Fruit fly (Drosophila melanogaster): ENCODE results near the gene CG16782.

CG16782 gene

dm6 chrX:3427614-3427965, 32.5 kb downstream of the CG16782 start (continued):
- TF ChIP-seq Ssrp (tag; optimal IDR thresholded peaks at IDR 0.05) (peak; percentile 86), CG16813 (GFP tag; IDR thresholded peaks at IDR 0.05; ENCODE audit: partially characterized antibody) (no peak), Myb (GFP tag; optimal IDR thresholded peaks at IDR 0.05) (peak; percentile 51), luna (GFP tag; optimal IDR thresholded peaks at IDR 0.05) (no peak), nau (GFP tag; optimal IDR thresholded peaks at IDR 0.05) (no peak), CG13287 (GFP tag; IDR thresholded peaks at IDR 0.05; ENCODE audit: partially characterized antibody) (no peak), gce (GFP tag; IDR thresholded peaks at IDR 0.05) (no peak), chm (GFP tag; IDR thresholded peaks at IDR 0.05) (peak; percentile 84), sna (GFP tag; IDR thresholded peaks at IDR 0.05; ENCODE audit: partially characterized antibody) (no peak), CG11504 (tag; optimal IDR thresholded peaks at IDR 0.05) (peak; percentile 66), CTCF (GFP tag; optimal IDR thresholded peaks at IDR 0.05) (no peak), Deaf1 (tag; optimal IDR thresholded peaks at IDR 0.05) (no peak), CG6854 (GFP tag; optimal IDR thresholded peaks at IDR 0.05) (no peak), CG30403 (GFP tag; optimal IDR thresholded peaks at IDR 0.05) (peak; percentile 85), tin (GFP tag; optimal IDR thresholded peaks at IDR 0.05) (peak; percentile 58), slbo (GFP tag; IDR thresholded peaks at IDR 0.05) (peak; percentile 64), CG15011 (GFP tag; optimal IDR thresholded peaks at IDR 0.05) (peak; percentile 10), al (GFP tag; IDR thresholded peaks at IDR 0.05) (0 out of 2 replicates have a peak, but pooled peaks have one; percentile 38), mirr (GFP tag; optimal IDR thresholded peaks at IDR 0.05) (no peak), NFAT (GFP tag; IDR thresholded peaks at IDR 0.05) (no peak), CG9797 (GFP tag; optimal IDR thresholded peaks at IDR 0.05) (no peak), YL-1 (GFP tag; optimal IDR thresholded peaks at IDR 0.05) (no peak), CG30020 (tag; optimal IDR thresholded peaks at IDR 0.05) (no peak), ranshi (GFP tag; IDR thresholded peaks at IDR 0.05) (peak; percentile 60), nerfin-1 (tag; optimal IDR thresholded peaks at IDR 0.05) (peak; percentile 27), hbn (GFP tag; IDR thresholded peaks at IDR 0.05; ENCODE audit: partially characterized antibody) (no peak), CG10462 (GFP tag; optimal IDR thresholded peaks at IDR 0.05) (peak; percentile 72), CG8089 (GFP tag; optimal IDR thresholded peaks at IDR 0.05) (peak; percentile 68), hkb (optimal IDR thresholded peaks at IDR 0.05) (no peak), hkb (GFP tag; IDR thresholded peaks at IDR 0.05) (peak; percentile 63), wor (GFP tag; IDR thresholded peaks at IDR 0.05) (peak; percentile 68), MESR4 (GFP tag; optimal IDR thresholded peaks at IDR 0.05) (no peak), sc (optimal IDR thresholded peaks at IDR 0.05) (no peak), sc (GFP tag; optimal IDR thresholded peaks at IDR 0.05) (peak; percentile 30), H15 (GFP tag; IDR thresholded peaks at IDR 0.05) (peak; percentile 53; the same call in 1 of the 3 replicates), sug (tag; optimal IDR thresholded peaks at IDR 0.05) (no peak), schlank (tag; optimal IDR thresholded peaks at IDR 0.05) (peak; percentile 8), kni (GFP tag; optimal IDR thresholded peaks at IDR 0.05) (no peak), CG11085 (GFP tag; IDR thresholded peaks at IDR 0.05) (0 out of 2 replicates have a peak, but pooled peaks have one; percentile 26), CG16863 (GFP tag; optimal IDR thresholded peaks at IDR 0.05) (peak; percentile 76), ab (GFP tag; optimal IDR thresholded peaks at IDR 0.05) (peak; percentile 39), CG10274 (GFP tag; optimal IDR thresholded peaks at IDR 0.05) (no peak), CoRest (tag; optimal IDR thresholded peaks at IDR 0.05) (peak; percentile 84), Aef1 (GFP tag; IDR thresholded peaks at IDR 0.05) (peak; percentile 16; the same call in 1 of the 3 replicates), pfk (GFP tag; optimal IDR thresholded peaks at IDR 0.05) (no peak), fd102C (GFP tag; optimal IDR thresholded peaks at IDR 0.05) (peak; percentile 97), CG12744 (GFP tag; optimal IDR thresholded peaks at IDR 0.05) (peak; percentile 83), gcm (GFP tag; optimal IDR thresholded peaks at IDR 0.05) (peak; percentile 85), gt (GFP tag; IDR thresholded peaks at IDR 0.05) (no peak), Atf6 (GFP tag; IDR thresholded peaks at IDR 0.05) (no peak), CG15479 (GFP tag; optimal IDR thresholded peaks at IDR 0.05) (peak; percentile 71), sens (GFP tag) (peak; percentile 98), CG14965 (GFP tag; optimal IDR thresholded peaks at IDR 0.05; ENCODE audit: borderline replicate concordance) (no peak)
